Worm (Caenorhabditis elegans) whole organism, midembryonic: ENCODE data around the gene C13B4.1.

Experiments
- T22C8.4 ChIP-seq: fragments of 200-800 bp; sonication (Bioruptor generic); IDR thresholded peaks from 2 replicates; pipeline ENCODE4 v1.3.6; 2022; ENCODE audit warnings: missing genetic modification characterization, missing compliant biosample characterization
- cog-1 ChIP-seq: sonication (generic microtip); optimal IDR thresholded peaks from 2 replicates; lab custom pipeline; 2016; ENCODE audit warnings: missing genetic modification characterization, missing compliant biosample characterization
- flt-1 ChIP-seq: fragments of 200-800 bp; sonication (Bioruptor generic); IDR thresholded peaks from 2 replicates; pipeline ENCODE4 v1.3.6; 2022; ENCODE audit warnings: missing genetic modification characterization, missing compliant biosample characterization
- klf-2 ChIP-seq: fragments of 200-800 bp; sonication (Bioruptor generic); conservative IDR thresholded peaks from 2 replicates; pipeline ENCODE4 v1.3.6; 2022; ENCODE audit warnings: missing genetic modification reagents, missing genetic modification characterization, missing compliant biosample characterization
- med-1 ChIP-seq: sonication (generic microtip); optimal IDR thresholded peaks from 2 replicates; lab custom pipeline; 2017; ENCODE audit warnings: missing genetic modification characterization, mild to moderate bottlenecking, missing compliant biosample characterization, antibody characterized with exemption, missing genetic modification reagents; ENCODE audit not compliant: insufficient read depth
- ref-1 ChIP-seq: fragments of 200-800 bp; sonication (Bioruptor generic); conservative IDR thresholded peaks from 2 replicates; pipeline ENCODE4 v1.3.6; 2022; ENCODE audit warnings: missing genetic modification reagents, missing genetic modification characterization, missing compliant biosample characterization
- ztf-23 ChIP-seq: fragments of 200-800 bp; sonication (Bioruptor generic); IDR thresholded peaks from 2 replicates; pipeline ENCODE4 v1.3.6; 2022; ENCODE audit warnings: missing genetic modification reagents, missing genetic modification characterization, missing compliant biosample characterization
- ztf-29 ChIP-seq: fragments of 200-800 bp; sonication (Bioruptor generic); IDR thresholded peaks from 2 replicates; pipeline ENCODE4 v1.3.6; 2022; ENCODE audit warnings: missing genetic modification reagents, missing genetic modification characterization, missing compliant biosample characterization

- TF ChIP-seq T22C8.4: no peak
- no peak for TF ChIP-seq ref-1 (GFP tag; lab: Robert Waterston, UW)
- TF ChIP-seq ztf-23 (GFP tag; lab: Robert Waterston, UW): peak; percentile 63
- 0 out of 2 replicates have a peak, but pooled peaks have one; percentile 6 for TF ChIP-seq flt-1
- TF ChIP-seq cog-1 (tag; lab: Kevin White, UChicago): peak; percentile 93
- TF ChIP-seq med-1 (GFP tag; lab: Kevin White, UChicago): no peak
- TF ChIP-seq ztf-29: no peak
- TF ChIP-seq klf-2 (GFP tag; lab: Robert Waterston, UW): peak; percentile 67; the same call in 1 of the 2 replicates
Measured at ce11 chrII:14528233-14528802, 48.9 kb upstream of the C13B4.1 start, which contains the start of the genes F57C2.5 and spat-1.
